Worm (Caenorhabditis elegans): ENCODE measurements around the gene D1005.5.

DNA sequence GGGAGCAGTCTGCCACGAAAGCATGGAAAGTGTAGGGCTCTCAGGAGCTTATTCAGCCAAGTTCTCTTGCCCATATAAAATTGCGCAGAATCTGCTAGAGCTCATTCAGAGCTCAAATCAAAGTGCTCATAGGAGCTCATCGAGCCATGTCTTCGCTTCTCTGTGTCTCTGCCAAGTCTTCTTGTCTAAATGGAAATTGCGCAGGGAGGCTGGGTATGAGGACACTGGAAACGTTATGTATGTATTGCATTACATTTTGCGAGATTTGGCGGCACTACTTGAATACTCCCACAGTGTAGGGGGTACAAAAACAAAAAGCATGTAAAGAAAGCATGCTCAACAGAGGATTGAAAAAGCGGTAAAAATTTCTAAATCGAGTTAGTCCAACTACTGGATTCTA lies 35.7 kb downstream of the D1005.5 start:
- TF ChIP-seq lin-35 (GFP tag; optimal IDR thresholded peaks at IDR 0.05) (no peak), egl-27 (tag; optimal IDR thresholded peaks at IDR 0.05) (no peak), tbx-2 (tag; optimal IDR thresholded peaks at IDR 0.05) (peak; percentile 11), ama-1 (optimal IDR thresholded peaks at IDR 0.05) (no peak), skn-1 (tag; optimal IDR thresholded peaks at IDR 0.05) (peak; percentile 22)
